Fruit fly (Drosophila melanogaster) whole organism, embryonic: ENCODE measurements around the gene Ldaf1.

ENCODE experiments used
- Aef1 ChIP-seq: fragments of 200-800 bp; sonication (Bioruptor generic); IDR thresholded peaks from 3 replicates; pipeline ENCODE4 v1.3.6; 2022; ENCODE audit warnings: missing biosample characterization, missing genetic modification characterization
- Atf6 ChIP-seq: fragments of 200-800 bp; sonication (Bioruptor generic); IDR thresholded peaks from 2 replicates; pipeline ENCODE4 v1.3.6; 2022; ENCODE audit warnings: missing biosample characterization, missing genetic modification characterization
- BEAF-32 ChIP-seq: fragments of 200-800 bp; sonication (Bioruptor generic); optimal IDR thresholded peaks from 3 replicates; lab custom pipeline; 2017; ENCODE audit warnings: missing biosample characterization, missing genetic modification characterization, mild to moderate bottlenecking, moderate library complexity, missing genetic modification reagents
- Bdp1 ChIP-seq: fragments of 200-800 bp; sonication (Bioruptor generic); optimal IDR thresholded peaks from 3 replicates; lab custom pipeline; 2016; ENCODE audit warnings: missing biosample characterization, missing genetic modification characterization
- BtbVII ChIP-seq: fragments of 200-800 bp; sonication (Bioruptor generic); optimal IDR thresholded peaks from 3 replicates; lab custom pipeline; 2017; ENCODE audit warnings: missing biosample characterization, mild to moderate bottlenecking, missing genetic modification characterization
- CG10147 ChIP-seq: fragments of 200-800 bp; sonication (Bioruptor generic); optimal IDR thresholded peaks from 2 replicates; lab custom pipeline; 2019; ENCODE audit warnings: missing biosample characterization, mild to moderate bottlenecking, missing genetic modification characterization, moderate library complexity
- CG10209 ChIP-seq: fragments of 200-800 bp; sonication (Bioruptor generic); optimal IDR thresholded peaks from 3 replicates; lab custom pipeline; 2017; ENCODE audit warnings: missing biosample characterization, mild to moderate bottlenecking, missing genetic modification characterization, missing genetic modification reagents
- CG11504 ChIP-seq: fragments of 200-800 bp; sonication (Bioruptor generic); optimal IDR thresholded peaks from 3 replicates; lab custom pipeline; 2019; ENCODE audit warnings: missing biosample characterization, mild to moderate bottlenecking, missing genetic modification characterization, moderate library complexity
- CG11560 ChIP-seq: fragments of 200-800 bp; sonication (Bioruptor generic); IDR thresholded peaks from 3 replicates; pipeline ENCODE4 v1.3.6; 2022; ENCODE audit warnings: missing biosample characterization, missing genetic modification characterization
- CG12744 ChIP-seq: fragments of 200-800 bp; sonication (Bioruptor generic); optimal IDR thresholded peaks from 2 replicates; lab custom pipeline; 2016; ENCODE audit warnings: missing biosample characterization, missing genetic modification characterization
- CG17568 ChIP-seq: fragments of 200-800 bp; sonication (Bioruptor generic); optimal IDR thresholded peaks from 2 replicates; lab custom pipeline; 2018; ENCODE audit warnings: missing biosample characterization, mild to moderate bottlenecking, missing genetic modification characterization, moderate library complexity
- CG17612 ChIP-seq: fragments of 200-800 bp; sonication (Bioruptor generic); IDR thresholded peaks from 2 replicates; pipeline ENCODE4 v1.3.6; 2022; ENCODE audit warnings: missing biosample characterization, missing genetic modification characterization
- CG18011 ChIP-seq: fragments of 200-800 bp; sonication (Bioruptor generic); optimal IDR thresholded peaks from 2 replicates; lab custom pipeline; 2017; ENCODE audit warnings: missing biosample characterization, missing genetic modification characterization, mild to moderate bottlenecking, moderate library complexity, missing genotype
- CG32772 ChIP-seq: fragments of 200-800 bp; sonication (Bioruptor generic); IDR thresholded peaks from 2 replicates; pipeline ENCODE4 v1.3.6; 2022; ENCODE audit warnings: missing biosample characterization, missing genetic modification characterization
- CG4707 ChIP-seq: fragments of 200-800 bp; sonication (Bioruptor generic); optimal IDR thresholded peaks from 2 replicates; lab custom pipeline; 2018; ENCODE audit warnings: missing biosample characterization, mild to moderate bottlenecking, missing genetic modification characterization, moderate library complexity
- CG5180 ChIP-seq: fragments of 200-800 bp; sonication (Bioruptor generic); optimal IDR thresholded peaks from 3 replicates; lab custom pipeline; 2017; ENCODE audit warnings: missing biosample characterization, missing genetic modification characterization, mild to moderate bottlenecking, moderate library complexity, missing genetic modification reagents
- CG9727 ChIP-seq: fragments of 200-800 bp; sonication (Bioruptor generic); optimal IDR thresholded peaks from 3 replicates; lab custom pipeline; 2017; ENCODE audit warnings: missing biosample characterization, mild to moderate bottlenecking, missing genetic modification characterization
- D ChIP-seq, 2 experiments: fragments of 200-800 bp in 1 of 2; fragments of >200 bp in 1 of 2; sonication (Bioruptor generic) in 1 of 2; optimal IDR thresholded peaks; 2 replicates in 1 of 2; 3 replicates in 1 of 2; lab custom pipeline; 2017; ENCODE audit warnings: mild to moderate bottlenecking in 1 of 2, missing biosample characterization in 1 of 2, missing genetic modification characterization in 1 of 2, missing genetic modification reagents in 1 of 2
- D19A ChIP-seq: fragments of 200-800 bp; optimal IDR thresholded peaks from 3 replicates; lab custom pipeline; 2019; ENCODE audit warnings: missing biosample characterization, mild to moderate bottlenecking, missing genetic modification characterization, moderate library complexity
- Dip2 ChIP-seq: fragments of 200-800 bp; sonication (Bioruptor generic); IDR thresholded peaks from 2 replicates; pipeline ENCODE4 v1.3.6; 2022; ENCODE audit warnings: missing biosample characterization, missing genetic modification characterization
- Dip3 ChIP-seq: fragments of 200-800 bp; sonication (Bioruptor generic); optimal IDR thresholded peaks from 3 replicates; lab custom pipeline; 2016; ENCODE audit warnings: missing biosample characterization, missing genetic modification characterization
- Drgx ChIP-seq: fragments of 200-800 bp; sonication (Bioruptor generic); IDR thresholded peaks from 2 replicates; pipeline ENCODE4 v1.3.6; 2022; ENCODE audit warnings: missing biosample characterization, missing genetic modification characterization
- GATAe ChIP-seq: fragments of 200-800 bp; sonication (Bioruptor generic); conservative IDR thresholded peaks from 2 replicates; pipeline ENCODE4 v1.3.6; 2022; ENCODE audit warnings: missing biosample characterization, missing genetic modification characterization
- HmgD ChIP-seq: fragments of 200-800 bp; sonication (Bioruptor generic); optimal IDR thresholded peaks from 3 replicates; lab custom pipeline; 2016; ENCODE audit warnings: missing biosample characterization, missing genetic modification characterization
- Hsf ChIP-seq: fragments of 200-800 bp; sonication (Bioruptor generic); optimal IDR thresholded peaks from 3 replicates; lab custom pipeline; 2016; ENCODE audit warnings: missing biosample characterization, missing genetic modification characterization
- Max ChIP-seq: fragments of 200-800 bp; sonication (Bioruptor generic); optimal IDR thresholded peaks from 2 replicates; lab custom pipeline; 2016; ENCODE audit warnings: missing biosample characterization, mild to moderate bottlenecking, missing genetic modification characterization
- Neu2 ChIP-seq: fragments of 200-800 bp; sonication (Bioruptor generic); optimal IDR thresholded peaks from 3 replicates; lab custom pipeline; 2016; ENCODE audit warnings: missing biosample characterization, missing genetic modification characterization, borderline replicate concordance
- Spps ChIP-seq: fragments of 200-800 bp; sonication (Bioruptor generic); optimal IDR thresholded peaks from 2 replicates; lab custom pipeline; 2018; ENCODE audit warnings: missing biosample characterization, mild to moderate bottlenecking, missing genetic modification characterization
- Sry-β ChIP-seq: fragments of 200-800 bp; sonication (Bioruptor generic); optimal IDR thresholded peaks from 2 replicates; lab custom pipeline; 2018; ENCODE audit warnings: missing biosample characterization, mild to moderate bottlenecking, missing genetic modification characterization, moderate library complexity
- Sry-δ ChIP-seq: fragments of 200-800 bp; sonication (Bioruptor generic); optimal IDR thresholded peaks from 2 replicates; lab custom pipeline; 2016; ENCODE audit warnings: missing biosample characterization, missing genetic modification characterization
- Ssrp ChIP-seq: fragments of 200-800 bp; sonication (Bioruptor generic); optimal IDR thresholded peaks from 2 replicates; lab custom pipeline; 2018; ENCODE audit warnings: missing biosample characterization, mild to moderate bottlenecking, missing genetic modification characterization, moderate library complexity
- al ChIP-seq: fragments of 200-800 bp; sonication (Bioruptor generic); IDR thresholded peaks from 2 replicates; pipeline ENCODE4 v1.3.6; 2022; ENCODE audit warnings: missing biosample characterization, missing genetic modification characterization
- caup ChIP-seq: fragments of 200-800 bp; sonication (Bioruptor generic); optimal IDR thresholded peaks from 3 replicates; lab custom pipeline; 2017; ENCODE audit warnings: missing biosample characterization, mild to moderate bottlenecking, missing genetic modification characterization, moderate library complexity; ENCODE audit not compliant: severe bottlenecking
- chinmo ChIP-seq: fragments of 200-800 bp; sonication (Bioruptor generic); IDR thresholded peaks from 4 replicates; pipeline ENCODE4 v1.3.6; 2022; ENCODE audit warnings: missing biosample characterization, missing genetic modification characterization; ENCODE audit not compliant: partially characterized antibody
- corto ChIP-seq: fragments of 200-800 bp; sonication (Bioruptor generic); optimal IDR thresholded peaks from 2 replicates; lab custom pipeline; 2016; ENCODE audit warnings: missing biosample characterization, mild to moderate bottlenecking, missing genetic modification characterization, moderate library complexity
- dan ChIP-seq: fragments of 200-800 bp; sonication (Bioruptor generic); IDR thresholded peaks from 2 replicates; pipeline ENCODE4 v1.3.6; 2022; ENCODE audit warnings: missing biosample characterization, missing genetic modification characterization
- disco-r ChIP-seq: fragments of 200-800 bp; sonication (Bioruptor generic); optimal IDR thresholded peaks from 2 replicates; lab custom pipeline; 2016; ENCODE audit warnings: missing biosample characterization, missing genetic modification characterization
- fd96Cb ChIP-seq: fragments of 200-800 bp; sonication (Bioruptor generic); optimal IDR thresholded peaks from 2 replicates; lab custom pipeline; 2018; ENCODE audit warnings: missing biosample characterization, mild to moderate bottlenecking, missing genetic modification characterization, moderate library complexity
- gem ChIP-seq: fragments of 200-800 bp; sonication (Bioruptor generic); optimal IDR thresholded peaks from 2 replicates; lab custom pipeline; 2019; ENCODE audit warnings: missing biosample characterization, mild to moderate bottlenecking, missing genetic modification characterization, moderate library complexity
- grn ChIP-seq: fragments of 200-800 bp; sonication (Bioruptor generic); optimal IDR thresholded peaks from 3 replicates; lab custom pipeline; 2017; ENCODE audit warnings: missing biosample characterization, missing genetic modification characterization
- gsb ChIP-seq: fragments of 200-800 bp; sonication (Bioruptor generic); IDR thresholded peaks from 2 replicates; pipeline ENCODE4 v1.3.6; 2022; ENCODE audit warnings: missing biosample characterization, missing genetic modification characterization
- jumu ChIP-seq: fragments of 200-800 bp; sonication (Bioruptor generic); optimal IDR thresholded peaks from 3 replicates; lab custom pipeline; 2016; ENCODE audit warnings: missing biosample characterization, missing genetic modification characterization
- lov ChIP-seq, 2 experiments: fragments of 200-800 bp in 1 of 2; fragments of >200 bp in 1 of 2; sonication (Bioruptor generic) in 1 of 2; IDR thresholded peaks in 1 of 2; optimal IDR thresholded peaks in 1 of 2; 2 replicates in 1 of 2; 3 replicates in 1 of 2; pipeline versions ENCODE4 v1.3.6 to Lab custom; 2017 to 2022; ENCODE audit warnings: missing biosample characterization in 1 of 2, missing genetic modification characterization in 1 of 2
- mld ChIP-seq: fragments of 200-800 bp; sonication (Bioruptor generic); IDR thresholded peaks from 3 replicates; pipeline ENCODE4 v1.3.6; 2022; ENCODE audit warnings: missing biosample characterization, missing genetic modification characterization; ENCODE audit not compliant: partially characterized antibody
- onecut ChIP-seq: fragments of 200-800 bp; sonication (Bioruptor generic); IDR thresholded peaks from 2 replicates; pipeline ENCODE4 v1.3.6; 2022; ENCODE audit warnings: missing biosample characterization, missing genetic modification characterization
- otp ChIP-seq: fragments of 200-800 bp; sonication (Bioruptor generic); IDR thresholded peaks from 3 replicates; pipeline ENCODE4, ENCODE4 v1.3.6; 2022; ENCODE audit warnings: missing biosample characterization, missing genetic modification characterization
- row ChIP-seq: fragments of 200-800 bp; sonication (Bioruptor generic); IDR thresholded peaks from 3 replicates; pipeline ENCODE4 v1.3.6; 2022; ENCODE audit warnings: missing biosample characterization, missing genetic modification characterization
- sob ChIP-seq: fragments of 200-800 bp; sonication (Bioruptor generic); IDR thresholded peaks from 2 replicates; pipeline ENCODE4 v1.3.6; 2022; ENCODE audit warnings: missing biosample characterization, missing genetic modification characterization
- sug ChIP-seq: fragments of 200-800 bp; optimal IDR thresholded peaks from 2 replicates; lab custom pipeline; 2019; ENCODE audit warnings: missing biosample characterization, mild to moderate bottlenecking, missing genetic modification characterization, moderate library complexity

The Ldaf1 gene

DNA sequence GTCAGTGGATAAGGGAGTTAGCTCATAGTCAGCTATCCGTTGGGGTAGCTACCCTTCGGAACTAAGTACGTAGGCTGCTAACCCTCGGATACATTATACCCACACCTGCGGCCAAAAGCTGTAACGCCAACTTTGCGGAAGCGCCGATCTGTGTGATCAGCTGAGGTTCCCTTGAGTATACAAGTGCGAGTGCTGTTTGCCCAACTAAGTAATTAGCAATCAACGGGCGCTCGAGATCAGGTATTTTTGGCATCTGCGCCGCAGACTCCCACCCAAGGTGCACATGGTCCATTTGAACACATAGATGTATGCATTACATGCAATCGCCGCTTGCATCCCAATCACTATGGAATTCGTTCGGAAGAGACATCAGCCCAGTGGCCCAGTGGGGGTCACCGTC, 47.6 kb downstream of the Ldaf1 start (continued):
- TF ChIP-seq caup (GFP tag; lab: Kevin White, UChicago) = peak; percentile 95
- TF ChIP-seq CG18011 (GFP tag; lab: Kevin White, UChicago) = peak; percentile 43
- TF ChIP-seq Bdp1 = peak; percentile 43
- TF ChIP-seq chinmo (GFP tag; lab: Robert Waterston, UW) = no peak
- TF ChIP-seq jumu (GFP tag; lab: Kevin White, UChicago) = peak; percentile 51
- peak; percentile 89 for TF ChIP-seq BtbVII (GFP tag; lab: Kevin White, UChicago)
- peak; percentile 59; the same call in 1 of the 3 replicates for TF ChIP-seq otp
- TF ChIP-seq CG17568 (GFP tag; lab: Kevin White, UChicago) = peak; percentile 66
- peak; percentile 40 for TF ChIP-seq Max
- TF ChIP-seq CG32772 (GFP tag; lab: Robert Waterston, UW) = 0 out of 2 replicates have a peak, but pooled peaks have one; percentile 21
- no peak for TF ChIP-seq dan
- peak; percentile 66 for TF ChIP-seq CG5180 (GFP tag; lab: Kevin White, UChicago)
- TF ChIP-seq CG4707 (GFP tag; lab: Kevin White, UChicago) = no peak
- TF ChIP-seq lov (optimal IDR thresholded peaks at IDR 0.05; lab: Kevin White, UChicago) = no peak
- 0 out of 3 replicates have a peak, but pooled peaks have one; percentile 44 for TF ChIP-seq lov (GFP tag; IDR thresholded peaks at IDR 0.05; lab: Robert Waterston, UW)
- TF ChIP-seq fd96Cb (tag; lab: Kevin White, UChicago) = no peak
- TF ChIP-seq CG11560 (tag; lab: Robert Waterston, UW) = no peak
- TF ChIP-seq Dip3 (GFP tag; lab: Kevin White, UChicago) = peak; percentile 16
- no peak for TF ChIP-seq Sry-β
- TF ChIP-seq mld (GFP tag; lab: Robert Waterston, UW) = no peak
- TF ChIP-seq Spps (tag; lab: Kevin White, UChicago) = no peak
- peak; percentile 49 for TF ChIP-seq CG12744 (GFP tag; lab: Kevin White, UChicago)
- peak; percentile 57 for TF ChIP-seq CG9727
- peak; percentile 26 for TF ChIP-seq CG10147 (GFP tag; lab: Kevin White, UChicago)
- TF ChIP-seq al (GFP tag; lab: Robert Waterston, UW) = no peak
- no peak for TF ChIP-seq HmgD
- peak; percentile 56 for TF ChIP-seq sug (tag; lab: Kevin White, UChicago)
- TF ChIP-seq GATAe (GFP tag; lab: Robert Waterston, UW) = peak; percentile 34; the same call in 1 of the 2 replicates
- peak; percentile 28 for TF ChIP-seq Sry-δ (GFP tag; lab: Kevin White, UChicago)
- no peak for TF ChIP-seq Drgx (GFP tag; lab: Robert Waterston, UW)
- TF ChIP-seq onecut (GFP tag; lab: Robert Waterston, UW) = peak; percentile 44
- peak; percentile 51; the same call in 1 of the 2 replicates for TF ChIP-seq gsb (GFP tag; lab: Robert Waterston, UW)
- TF ChIP-seq Hsf (GFP tag; lab: Kevin White, UChicago) = no peak
- no peak for TF ChIP-seq BEAF-32 (GFP tag; lab: Kevin White, UChicago)
- TF ChIP-seq row (GFP tag; lab: Robert Waterston, UW) = 0 out of 3 replicates have a peak, but pooled peaks have one; percentile 7
- peak; percentile 75 for TF ChIP-seq grn (GFP tag; lab: Kevin White, UChicago)
- TF ChIP-seq gem (tag; lab: Kevin White, UChicago) = peak; percentile 36
- TF ChIP-seq Ssrp (tag; lab: Kevin White, UChicago) = no peak
- no peak for TF ChIP-seq Dip2 (GFP tag; lab: Robert Waterston, UW)
- no peak for TF ChIP-seq Neu2 (GFP tag; lab: Kevin White, UChicago)
- TF ChIP-seq sob (GFP tag; lab: Robert Waterston, UW) = peak; percentile 85
- TF ChIP-seq Atf6 (GFP tag; lab: Robert Waterston, UW) = peak; percentile 92
- no peak for TF ChIP-seq D (optimal IDR thresholded peaks at IDR 0.05; lab: Kevin White, UChicago)
- no peak for TF ChIP-seq D (GFP tag; optimal IDR thresholded peaks at IDR 0.05; lab: Kevin White, UChicago)
- no peak for TF ChIP-seq corto (GFP tag; lab: Kevin White, UChicago)
- TF ChIP-seq disco-r (GFP tag; lab: Kevin White, UChicago) = peak; percentile 59
- no peak for TF ChIP-seq Aef1 (GFP tag; lab: Robert Waterston, UW)
- peak; percentile 30 for TF ChIP-seq CG11504
- TF ChIP-seq D19A = no peak
- TF ChIP-seq CG10209 (GFP tag; lab: Kevin White, UChicago) = peak; percentile 75
- peak; percentile 60; the same call in 1 of the 2 replicates for TF ChIP-seq CG17612
